Fruit fly (Drosophila melanogaster): ENCODE results near the gene Fuca.

The Fuca gene

DNA sequence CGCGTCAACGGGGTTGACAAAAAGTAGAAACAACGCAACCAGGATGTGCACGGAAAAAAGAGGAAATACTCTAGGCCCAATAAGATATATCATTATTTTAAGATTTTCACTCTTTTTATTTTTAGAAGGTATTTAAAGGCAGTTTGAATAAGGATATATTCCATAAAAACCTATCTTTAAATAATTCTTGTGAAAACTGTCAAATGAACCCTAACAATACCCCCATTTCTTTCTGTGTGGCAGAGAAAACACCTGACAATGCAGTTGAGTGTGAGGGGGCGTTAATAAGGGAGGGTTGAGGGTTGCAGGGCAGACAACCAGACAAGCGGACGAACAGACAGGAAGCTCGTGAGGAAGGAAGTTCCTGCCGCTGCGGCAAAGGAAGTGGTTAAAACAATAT lies 29.4 kb upstream of the Fuca start (continued):
- TF ChIP-seq CG11560 (tag; IDR thresholded peaks at IDR 0.05) = no peak
- TF ChIP-seq pros (GFP tag; optimal IDR thresholded peaks at IDR 0.05) = peak; percentile 73
- no peak for TF ChIP-seq CTCF (GFP tag; optimal IDR thresholded peaks at IDR 0.05)
- TF ChIP-seq BtbVII (GFP tag; optimal IDR thresholded peaks at IDR 0.05) = no peak
- peak; percentile 13 for TF ChIP-seq chn (GFP tag; optimal IDR thresholded peaks at IDR 0.05)
- peak; percentile 18 for TF ChIP-seq CG1602 (GFP tag; optimal IDR thresholded peaks at IDR 0.05)
- no peak for TF ChIP-seq prd (optimal IDR thresholded peaks at IDR 0.05)
- peak; percentile 67 for TF ChIP-seq prd (GFP tag; IDR thresholded peaks at IDR 0.05)
- no peak for TF ChIP-seq CG16863 (GFP tag; optimal IDR thresholded peaks at IDR 0.05)
- TF ChIP-seq H2.0 (GFP tag; IDR thresholded peaks at IDR 0.05) = 0 out of 2 replicates have a peak, but pooled peaks have one; percentile 26
- peak; percentile 16 for TF ChIP-seq Abd-B (GFP tag; optimal IDR thresholded peaks at IDR 0.05)
- no peak for TF ChIP-seq gsb (GFP tag; IDR thresholded peaks at IDR 0.05)
- peak; percentile 52 for TF ChIP-seq E2f1 (GFP tag; IDR thresholded peaks at IDR 0.05)
- peak; percentile 53 for TF ChIP-seq CG7839 (tag; optimal IDR thresholded peaks at IDR 0.05)
- peak; percentile 44 for TF ChIP-seq CG8924 (tag; optimal IDR thresholded peaks at IDR 0.05)
- TF ChIP-seq CG6689 (GFP tag; IDR thresholded peaks at IDR 0.05) = peak; percentile 63
- TF ChIP-seq CG32767 (GFP tag; IDR thresholded peaks at IDR 0.05) = 0 out of 2 replicates have a peak, but pooled peaks have one; percentile 35
- TF ChIP-seq Trl (optimal IDR thresholded peaks at IDR 0.05) = no peak
- no peak for TF ChIP-seq Trl (GFP tag; optimal IDR thresholded peaks at IDR 0.05)
- peak; percentile 14 for TF ChIP-seq Hsf (GFP tag; optimal IDR thresholded peaks at IDR 0.05)
- TF ChIP-seq Chrac-16 (GFP tag; optimal IDR thresholded peaks at IDR 0.05) = peak; percentile 45
- 0 out of 2 replicates have a peak, but pooled peaks have one; percentile 29 for TF ChIP-seq slbo (GFP tag; IDR thresholded peaks at IDR 0.05)
- TF ChIP-seq kah (GFP tag; optimal IDR thresholded peaks at IDR 0.05) = no peak
- no peak for TF ChIP-seq croc (GFP tag; conservative IDR thresholded peaks at IDR 0.05)
- TF ChIP-seq yki (optimal IDR thresholded peaks at IDR 0.05) = no peak
- TF ChIP-seq CG9876 (GFP tag; optimal IDR thresholded peaks at IDR 0.05) = no peak
- TF ChIP-seq NC2β (GFP tag; optimal IDR thresholded peaks at IDR 0.05) = peak; percentile 29
- no peak for TF ChIP-seq dan (GFP tag; IDR thresholded peaks at IDR 0.05)
- no peak for TF ChIP-seq abd-A (tag; optimal IDR thresholded peaks at IDR 0.05)
- TF ChIP-seq CG11723 (GFP tag; optimal IDR thresholded peaks at IDR 0.05) = no peak
- peak; percentile 22 for TF ChIP-seq CG10462 (GFP tag; optimal IDR thresholded peaks at IDR 0.05)
- peak; percentile 39; the same call in 1 of the 2 replicates for TF ChIP-seq Ptx1 (GFP tag; IDR thresholded peaks at IDR 0.05)
- peak; percentile 45 for TF ChIP-seq sisA (GFP tag; IDR thresholded peaks at IDR 0.05)
- no peak for TF ChIP-seq corto (GFP tag; optimal IDR thresholded peaks at IDR 0.05)
- peak; percentile 36 for TF ChIP-seq CG10267 (tag; optimal IDR thresholded peaks at IDR 0.05)
- TF ChIP-seq nau (GFP tag; optimal IDR thresholded peaks at IDR 0.05) = no peak
- no peak for TF ChIP-seq CG16779 (GFP tag; IDR thresholded peaks at IDR 0.05)
- peak; percentile 50 for TF ChIP-seq CG17359 (tag; optimal IDR thresholded peaks at IDR 0.05)
- no peak for TF ChIP-seq Fer2 (tag; optimal IDR thresholded peaks at IDR 0.05)
- TF ChIP-seq CG30403 (GFP tag; optimal IDR thresholded peaks at IDR 0.05) = peak; percentile 38
- TF ChIP-seq Xrp1 (GFP tag; IDR thresholded peaks at IDR 0.05) = peak; percentile 82
- TF ChIP-seq lola (GFP tag; optimal IDR thresholded peaks at IDR 0.05) = peak in 1 of 3 experiments; percentile 74
- peak; percentile 30 for TF ChIP-seq CG15269 (tag; optimal IDR thresholded peaks at IDR 0.05)
- no peak for TF ChIP-seq Dll (GFP tag; IDR thresholded peaks at IDR 0.05; ENCODE audit: partially characterized antibody)
- TF ChIP-seq knrl (GFP tag; IDR thresholded peaks at IDR 0.05; ENCODE audit: partially characterized antibody) = no peak
- peak; percentile 54; the same call in 1 of the 3 replicates for TF ChIP-seq zfh1 (GFP tag; IDR thresholded peaks at IDR 0.05)
- TF ChIP-seq CG13894 (tag; optimal IDR thresholded peaks at IDR 0.05) = no peak
- no peak for TF ChIP-seq h (optimal IDR thresholded peaks at IDR 0.05)
- peak in 1 of 2 experiments; percentile 73 for TF ChIP-seq bsh (GFP tag; optimal IDR thresholded peaks at IDR 0.05)
- TF ChIP-seq tio (GFP tag; optimal IDR thresholded peaks at IDR 0.05) = peak; percentile 1
- no peak for TF ChIP-seq nerfin-2 (GFP tag; IDR thresholded peaks at IDR 0.05; ENCODE audit: partially characterized antibody)
- peak; percentile 76 for TF ChIP-seq Med (GFP tag)
- no peak for TF ChIP-seq inv (GFP tag; IDR thresholded peaks at IDR 0.05; ENCODE audit: partially characterized antibody)
